Fruit fly (Drosophila melanogaster) whole organism, embryonic: Measurements from ENCODE around the gene Zpr1.

Source experiments
- Aef1 ChIP-seq: fragments of 200-800 bp; sonication (Bioruptor generic); IDR thresholded peaks from 3 replicates; pipeline ENCODE4 v1.3.6; 2022; ENCODE audit warnings: missing biosample characterization, missing genetic modification characterization
- B-H1 ChIP-seq: fragments of 200-800 bp; sonication (Bioruptor generic); IDR thresholded peaks from 3 replicates; pipeline ENCODE4 v1.3.6; 2022; ENCODE audit warnings: missing biosample characterization, missing genetic modification characterization
- Bteb2 ChIP-seq: fragments of 200-800 bp; sonication (Bioruptor generic); optimal IDR thresholded peaks from 2 replicates; lab custom pipeline; 2016; ENCODE audit warnings: missing biosample characterization, missing genetic modification characterization
- CG10147 ChIP-seq: fragments of 200-800 bp; sonication (Bioruptor generic); optimal IDR thresholded peaks from 2 replicates; lab custom pipeline; 2019; ENCODE audit warnings: missing biosample characterization, mild to moderate bottlenecking, missing genetic modification characterization, moderate library complexity
- CG10267 ChIP-seq: fragments of 200-800 bp; sonication (Bioruptor generic); optimal IDR thresholded peaks from 2 replicates; lab custom pipeline; 2018; ENCODE audit warnings: missing biosample characterization, mild to moderate bottlenecking, missing genetic modification characterization, moderate library complexity
- CG11696 ChIP-seq: fragments of 200-800 bp; sonication (Bioruptor generic); IDR thresholded peaks from 2 replicates; pipeline ENCODE4 v1.3.6; 2022; ENCODE audit warnings: missing biosample characterization, missing genetic modification characterization
- CG12104 ChIP-seq: fragments of 200-800 bp; sonication (Bioruptor generic); optimal IDR thresholded peaks from 3 replicates; lab custom pipeline; 2016; ENCODE audit warnings: missing biosample characterization, missing genetic modification characterization
- CG12236 ChIP-seq: fragments of 200-800 bp; sonication (Bioruptor generic); optimal IDR thresholded peaks from 2 replicates; lab custom pipeline; 2016; ENCODE audit warnings: missing biosample characterization, missing genetic modification characterization
- CG12299 ChIP-seq: fragments of 200-800 bp; sonication (Bioruptor generic); optimal IDR thresholded peaks from 2 replicates; lab custom pipeline; 2018; ENCODE audit warnings: missing biosample characterization, mild to moderate bottlenecking, missing genetic modification characterization
- CG15514 ChIP-seq: fragments of 200-800 bp; sonication (Bioruptor generic); optimal IDR thresholded peaks from 3 replicates; lab custom pipeline; 2017; ENCODE audit warnings: missing biosample characterization, missing genetic modification characterization, mild to moderate bottlenecking, moderate library complexity, missing genetic modification reagents
- CG17912 ChIP-seq: fragments of 200-800 bp; sonication (Bioruptor generic); optimal IDR thresholded peaks from 2 replicates; lab custom pipeline; 2018; ENCODE audit warnings: missing biosample characterization, mild to moderate bottlenecking, missing genetic modification characterization
- CG18764 ChIP-seq: fragments of 200-800 bp; sonication (Bioruptor generic); optimal IDR thresholded peaks from 3 replicates; lab custom pipeline; 2016; ENCODE audit warnings: missing biosample characterization, missing genetic modification characterization
- CG32532 ChIP-seq: fragments of 200-800 bp; sonication (Bioruptor generic); IDR thresholded peaks from 2 replicates; pipeline ENCODE4 v1.3.6; 2022; ENCODE audit warnings: missing biosample characterization, missing genetic modification characterization
- CG3995 ChIP-seq: fragments of 200-800 bp; sonication (Bioruptor generic); optimal IDR thresholded peaks from 3 replicates; lab custom pipeline; 2016; ENCODE audit warnings: missing biosample characterization, missing genetic modification characterization
- CG5180 ChIP-seq: fragments of 200-800 bp; sonication (Bioruptor generic); optimal IDR thresholded peaks from 3 replicates; lab custom pipeline; 2017; ENCODE audit warnings: missing biosample characterization, missing genetic modification characterization, mild to moderate bottlenecking, moderate library complexity, missing genetic modification reagents
- CG6765 ChIP-seq: fragments of 200-800 bp; sonication (Bioruptor generic); optimal IDR thresholded peaks from 3 replicates; lab custom pipeline; 2017; ENCODE audit warnings: missing biosample characterization, mild to moderate bottlenecking, missing genetic modification characterization
- CG7556 ChIP-seq: fragments of 200-800 bp; sonication (Bioruptor generic); optimal IDR thresholded peaks from 2 replicates; lab custom pipeline; 2017; ENCODE audit warnings: missing biosample characterization, mild to moderate bottlenecking, missing genetic modification characterization
- CG7786 ChIP-seq: fragments of 200-800 bp; sonication (Bioruptor generic); optimal IDR thresholded peaks from 2 replicates; lab custom pipeline; 2016; ENCODE audit warnings: missing biosample characterization, missing genetic modification characterization
- CG9215 ChIP-seq: fragments of 200-800 bp; sonication (Bioruptor generic); IDR thresholded peaks from 2 replicates; pipeline ENCODE4 v1.3.6; 2022; ENCODE audit warnings: missing biosample characterization, missing genetic modification characterization
- CG9876 ChIP-seq: fragments of 200-800 bp; sonication (Bioruptor generic); optimal IDR thresholded peaks from 2 replicates; lab custom pipeline; 2016; ENCODE audit warnings: missing biosample characterization, missing genetic modification characterization
- CTCF ChIP-seq: fragments of 200-800 bp; sonication (Bioruptor generic); optimal IDR thresholded peaks from 2 replicates; lab custom pipeline; 2017; ENCODE audit warnings: missing biosample characterization, mild to moderate bottlenecking, missing genetic modification characterization, moderate library complexity
- Dbx ChIP-seq: fragments of 200-800 bp; sonication (Bioruptor generic); IDR thresholded peaks from 3 replicates; pipeline ENCODE4 v1.3.6; 2022; ENCODE audit warnings: missing biosample characterization, missing genetic modification characterization
- Fer1 ChIP-seq: fragments of 200-800 bp; sonication (Bioruptor generic); optimal IDR thresholded peaks from 2 replicates; lab custom pipeline; 2017; ENCODE audit warnings: missing biosample characterization, mild to moderate bottlenecking, missing genetic modification characterization
- MTF-1 ChIP-seq: fragments of 200-800 bp; sonication (Bioruptor generic); optimal IDR thresholded peaks from 2 replicates; lab custom pipeline; 2018; ENCODE audit warnings: missing biosample characterization, mild to moderate bottlenecking, missing genetic modification characterization, borderline replicate concordance
- Meics ChIP-seq: fragments of 200-800 bp; sonication (Bioruptor generic); optimal IDR thresholded peaks from 2 replicates; lab custom pipeline; 2017; ENCODE audit warnings: missing biosample characterization, mild to moderate bottlenecking, missing genetic modification characterization
- Nf-YA ChIP-seq: fragments of 200-800 bp; sonication (Bioruptor generic); IDR thresholded peaks from 2 replicates; pipeline ENCODE4 v1.3.6; 2022; ENCODE audit warnings: missing biosample characterization, missing genetic modification characterization
- PHDP ChIP-seq: fragments of 200-800 bp; sonication (Bioruptor generic); optimal IDR thresholded peaks from 3 replicates; lab custom pipeline; 2018; ENCODE audit warnings: missing biosample characterization, mild to moderate bottlenecking, missing genetic modification characterization, moderate library complexity
- Xrp1 ChIP-seq: fragments of 200-800 bp; sonication (Bioruptor generic); IDR thresholded peaks from 2 replicates; pipeline ENCODE4 v1.3.6; 2022; ENCODE audit warnings: missing biosample characterization, missing genetic modification characterization
- cad ChIP-seq: fragments of >200 bp; optimal IDR thresholded peaks from 2 replicates; lab custom pipeline; 2017; ENCODE audit warnings: missing biosample characterization, missing genetic modification characterization
- chinmo ChIP-seq: fragments of 200-800 bp; sonication (Bioruptor generic); IDR thresholded peaks from 4 replicates; pipeline ENCODE4 v1.3.6; 2022; ENCODE audit warnings: missing biosample characterization, missing genetic modification characterization; ENCODE audit not compliant: partially characterized antibody
- dysf ChIP-seq: fragments of 200-800 bp; sonication (Bioruptor generic); IDR thresholded peaks from 3 replicates; pipeline ENCODE4 v1.3.6; 2022; ENCODE audit warnings: missing biosample characterization, missing genetic modification characterization
- fd96Cb ChIP-seq: fragments of 200-800 bp; sonication (Bioruptor generic); optimal IDR thresholded peaks from 2 replicates; lab custom pipeline; 2018; ENCODE audit warnings: missing biosample characterization, mild to moderate bottlenecking, missing genetic modification characterization, moderate library complexity
- ftz-f1 ChIP-seq: fragments of 200-800 bp; sonication (Bioruptor generic); optimal IDR thresholded peaks from 2 replicates; lab custom pipeline; 2016; ENCODE audit warnings: missing biosample characterization, missing genetic modification characterization
- fu2 ChIP-seq: fragments of 200-800 bp; sonication (Bioruptor generic); optimal IDR thresholded peaks from 2 replicates; lab custom pipeline; 2016; ENCODE audit warnings: missing biosample characterization, missing genetic modification characterization
- gt ChIP-seq: fragments of 200-800 bp; sonication (Bioruptor generic); IDR thresholded peaks from 2 replicates; pipeline ENCODE4 v1.3.6; 2022; ENCODE audit warnings: missing biosample characterization, missing genetic modification characterization
- ind ChIP-seq: fragments of 200-800 bp; sonication (Bioruptor generic); optimal IDR thresholded peaks from 3 replicates; lab custom pipeline; 2016; ENCODE audit warnings: missing biosample characterization, missing genetic modification characterization
- ken ChIP-seq: fragments of 200-800 bp; sonication (Bioruptor generic); IDR thresholded peaks from 3 replicates; pipeline ENCODE4 v1.3.6; 2022; ENCODE audit warnings: missing biosample characterization, missing genetic modification characterization
- nerfin-2 ChIP-seq: fragments of 200-800 bp; sonication (Bioruptor generic); IDR thresholded peaks from 2 replicates; pipeline ENCODE4 v1.3.6; 2022; ENCODE audit warnings: missing biosample characterization, missing genetic modification characterization; ENCODE audit not compliant: partially characterized antibody
- oc ChIP-seq: fragments of 200-800 bp; sonication (Bioruptor generic); optimal IDR thresholded peaks from 2 replicates; lab custom pipeline; 2018; ENCODE audit warnings: missing biosample characterization, mild to moderate bottlenecking, missing genetic modification characterization, moderate library complexity
- odd ChIP-seq: fragments of 200-800 bp; sonication (Bioruptor generic); optimal IDR thresholded peaks from 2 replicates; lab custom pipeline; 2017; ENCODE audit warnings: missing biosample characterization, mild to moderate bottlenecking, missing genetic modification characterization
- pb ChIP-seq: fragments of 200-800 bp; sonication (Bioruptor generic); optimal IDR thresholded peaks from 3 replicates; lab custom pipeline; 2016; ENCODE audit warnings: missing biosample characterization, missing genetic modification characterization
- pros ChIP-seq: fragments of 200-800 bp; sonication (Bioruptor generic); optimal IDR thresholded peaks from 3 replicates; lab custom pipeline; 2019; ENCODE audit warnings: missing biosample characterization, mild to moderate bottlenecking, missing genetic modification characterization, moderate library complexity
- pzg ChIP-seq: fragments of 200-800 bp; sonication (Bioruptor generic); optimal IDR thresholded peaks from 3 replicates; lab custom pipeline; 2018; ENCODE audit warnings: missing biosample characterization, mild to moderate bottlenecking, missing genetic modification characterization, moderate library complexity
- ranshi ChIP-seq: fragments of 200-800 bp; sonication (Bioruptor generic); IDR thresholded peaks from 2 replicates; pipeline ENCODE4 v1.3.6; 2022; ENCODE audit warnings: missing biosample characterization, missing genetic modification characterization
- scrt ChIP-seq: fragments of 200-800 bp; sonication (Bioruptor generic); optimal IDR thresholded peaks from 2 replicates; lab custom pipeline; 2018; ENCODE audit warnings: missing biosample characterization, mild to moderate bottlenecking, missing genetic modification characterization, moderate library complexity
- tap ChIP-seq: fragments of 200-800 bp; optimal IDR thresholded peaks from 3 replicates; lab custom pipeline; 2019; ENCODE audit warnings: missing biosample characterization, mild to moderate bottlenecking, missing genetic modification characterization, moderate library complexity
- ttk ChIP-seq: fragments of 200-800 bp; sonication (Bioruptor generic); IDR thresholded peaks from 2 replicates; pipeline ENCODE4 v2.1.2; 2022; ENCODE audit warnings: missing biosample characterization, missing genetic modification characterization
- unc-4 ChIP-seq: fragments of 200-800 bp; sonication (Bioruptor generic); IDR thresholded peaks from 2 replicates; pipeline ENCODE4 v1.3.6; 2022; ENCODE audit warnings: missing biosample characterization, missing genetic modification characterization; ENCODE audit not compliant: partially characterized antibody
- z ChIP-seq: fragments of 200-800 bp; sonication (Bioruptor generic); IDR thresholded peaks from 3 replicates; pipeline ENCODE4 v1.3.6; 2022; ENCODE audit warnings: missing biosample characterization, missing genetic modification characterization
- zfh1 ChIP-seq: fragments of 200-800 bp; sonication (Bioruptor generic); IDR thresholded peaks from 3 replicates; pipeline ENCODE4 v1.3.6; 2022; ENCODE audit warnings: missing biosample characterization, missing genetic modification characterization
- zfh2 ChIP-seq: fragments of 200-800 bp; sonication (Bioruptor generic); optimal IDR thresholded peaks from 2 replicates; lab custom pipeline; 2016; ENCODE audit warnings: missing biosample characterization, missing genetic modification characterization

Gene Zpr1

DNA sequence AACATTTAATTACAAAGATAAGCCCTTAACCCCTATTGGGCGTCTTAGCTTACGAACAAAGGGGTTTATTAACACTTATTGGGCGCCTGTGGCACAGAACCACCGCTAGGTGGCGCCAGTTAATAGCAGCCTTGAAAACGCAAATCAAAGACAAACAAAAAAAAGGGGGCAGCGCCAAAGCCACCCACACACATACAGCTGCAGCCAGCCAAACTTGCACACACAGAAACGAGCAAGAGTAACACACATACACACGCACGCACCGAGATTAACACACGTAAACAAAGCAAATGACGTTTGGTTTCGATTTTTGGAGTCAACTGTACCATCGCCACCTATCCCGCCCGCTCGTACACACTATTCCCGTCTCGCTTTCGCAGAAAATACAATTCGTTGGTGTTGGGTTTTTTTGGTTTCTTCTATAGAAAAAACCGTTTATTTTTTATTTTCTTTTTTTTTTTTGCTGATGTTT lies 9.7 kb downstream of the Zpr1 start (continued):
- TF ChIP-seq chinmo = peak; percentile 97
- TF ChIP-seq Xrp1 (GFP tag; lab: Robert Waterston, UW) = peak; percentile 42; the same call in 1 of the 2 replicates
- 0 out of 2 replicates have a peak, but pooled peaks have one; percentile 8 for TF ChIP-seq Nf-YA
- no peak for TF ChIP-seq odd (GFP tag; lab: Kevin White, UChicago)
- no peak for TF ChIP-seq fd96Cb (tag; lab: Kevin White, UChicago)
- no peak for TF ChIP-seq CG12236
- TF ChIP-seq pb (GFP tag; lab: Kevin White, UChicago) = no peak
- TF ChIP-seq fu2 (GFP tag; lab: Kevin White, UChicago) = no peak
- TF ChIP-seq Meics (GFP tag; lab: Kevin White, UChicago) = peak; percentile 49
- TF ChIP-seq zfh1 (GFP tag; lab: Robert Waterston, UW) = peak; percentile 49; the same call in 1 of the 3 replicates
- peak; percentile 22; the same call in 1 of the 2 replicates for TF ChIP-seq nerfin-2 (GFP tag; lab: Robert Waterston, UW)
- TF ChIP-seq B-H1 (GFP tag; lab: Robert Waterston, UW) = no peak
- no peak for TF ChIP-seq gt (GFP tag; lab: Robert Waterston, UW)
- peak; percentile 96 for TF ChIP-seq ftz-f1 (GFP tag; lab: Kevin White, UChicago)
- peak; percentile 24 for TF ChIP-seq CG12104 (GFP tag; lab: Kevin White, UChicago)
- peak; percentile 34; the same call in 1 of the 3 replicates for TF ChIP-seq dysf (GFP tag; lab: Robert Waterston, UW)
- TF ChIP-seq oc = peak; percentile 47
- peak; percentile 12 for TF ChIP-seq scrt (GFP tag; lab: Kevin White, UChicago)
- no peak for TF ChIP-seq cad
- peak; percentile 63 for TF ChIP-seq CG15514
- TF ChIP-seq CG32532 (GFP tag; lab: Robert Waterston, UW) = peak; percentile 65; the same call in 1 of the 2 replicates
- no peak for TF ChIP-seq Aef1
- no peak for TF ChIP-seq zfh2 (GFP tag; lab: Kevin White, UChicago)
- TF ChIP-seq tap (tag; lab: Kevin White, UChicago) = no peak
- TF ChIP-seq Fer1 (GFP tag; lab: Kevin White, UChicago) = peak; percentile 55
- TF ChIP-seq unc-4 (GFP tag; lab: Robert Waterston, UW) = 0 out of 2 replicates have a peak, but pooled peaks have one; percentile 23
- TF ChIP-seq CG9876 = peak; percentile 23
- TF ChIP-seq CG6765 = peak; percentile 1
- TF ChIP-seq CG18764 (GFP tag; lab: Kevin White, UChicago) = no peak
- peak; percentile 10 for TF ChIP-seq pzg (GFP tag; lab: Kevin White, UChicago)
- peak; percentile 95 for TF ChIP-seq CTCF (GFP tag; lab: Kevin White, UChicago)
- TF ChIP-seq ranshi = peak; percentile 5; the same call in 1 of the 2 replicates
- peak; percentile 70 for TF ChIP-seq pros (GFP tag; lab: Kevin White, UChicago)
- TF ChIP-seq CG9215 (GFP tag; lab: Robert Waterston, UW) = no peak
- TF ChIP-seq MTF-1 (GFP tag; lab: Kevin White, UChicago) = no peak
- no peak for TF ChIP-seq CG17912 (GFP tag; lab: Kevin White, UChicago)
- peak; percentile 54 for TF ChIP-seq PHDP (tag; lab: Kevin White, UChicago)
- TF ChIP-seq Dbx (GFP tag; lab: Robert Waterston, UW) = peak; percentile 75; the same call in 2 of the 3 replicates
- peak; percentile 36 for TF ChIP-seq CG5180 (GFP tag; lab: Kevin White, UChicago)
- TF ChIP-seq CG10147 (GFP tag; lab: Kevin White, UChicago) = no peak
- no peak for TF ChIP-seq CG3995 (GFP tag; lab: Kevin White, UChicago)
- no peak for TF ChIP-seq z (GFP tag; lab: Robert Waterston, UW)
- TF ChIP-seq CG11696 (GFP tag; lab: Robert Waterston, UW) = 0 out of 2 replicates have a peak, but pooled peaks have one; percentile 29
- peak; percentile 24 for TF ChIP-seq CG10267
- peak; percentile 22 for TF ChIP-seq ind (GFP tag; lab: Kevin White, UChicago)
- peak; percentile 32 for TF ChIP-seq CG7556
- no peak for TF ChIP-seq CG7786 (GFP tag; lab: Kevin White, UChicago)
- TF ChIP-seq ttk (GFP tag; lab: Robert Waterston, UW) = 0 out of 2 replicates have a peak, but pooled peaks have one; percentile 22
- no peak for TF ChIP-seq ken (GFP tag; lab: Robert Waterston, UW)
- peak; percentile 17 for TF ChIP-seq Bteb2 (GFP tag; lab: Kevin White, UChicago)
- TF ChIP-seq CG12299 (tag; lab: Kevin White, UChicago) = no peak
